Fruit fly (Drosophila melanogaster) whole organism, embryonic: ENCODE data around the gene CG42395.

ENCODE experiments used
- Ada2b ChIP-seq: fragments of 200-800 bp; sonication (Bioruptor generic); IDR thresholded peaks from 2 replicates; pipeline ENCODE4 v1.3.6; 2022; ENCODE audit warnings: missing biosample characterization, missing genetic modification characterization
- Atf6 ChIP-seq: fragments of 200-800 bp; sonication (Bioruptor generic); IDR thresholded peaks from 2 replicates; pipeline ENCODE4 v1.3.6; 2022; ENCODE audit warnings: missing biosample characterization, missing genetic modification characterization
- CG12155 ChIP-seq: fragments of 200-800 bp; sonication (Bioruptor generic); optimal IDR thresholded peaks from 3 replicates; lab custom pipeline; 2016; ENCODE audit warnings: missing biosample characterization, missing genetic modification characterization
- CG12769 ChIP-seq: fragments of 200-800 bp; sonication (Bioruptor generic); optimal IDR thresholded peaks from 2 replicates; lab custom pipeline; 2019; ENCODE audit warnings: missing biosample characterization, mild to moderate bottlenecking, missing genetic modification characterization, moderate library complexity
- CG13123 ChIP-seq: fragments of 200-800 bp; sonication (Bioruptor generic); optimal IDR thresholded peaks from 2 replicates; lab custom pipeline; 2016; ENCODE audit warnings: missing biosample characterization, missing genetic modification characterization
- CG14710 ChIP-seq: fragments of 200-800 bp; sonication (Bioruptor generic); optimal IDR thresholded peaks from 3 replicates; lab custom pipeline; 2019; ENCODE audit warnings: missing biosample characterization, mild to moderate bottlenecking, missing genetic modification characterization, moderate library complexity
- CG17328 ChIP-seq: fragments of 200-800 bp; sonication (Bioruptor generic); IDR thresholded peaks from 2 replicates; pipeline ENCODE4 v1.3.6; 2022; ENCODE audit warnings: missing biosample characterization, missing genetic modification characterization
- CG18619 ChIP-seq: fragments of 200-800 bp; sonication (Bioruptor generic); optimal IDR thresholded peaks from 3 replicates; lab custom pipeline; 2017; ENCODE audit warnings: missing biosample characterization, mild to moderate bottlenecking, missing genetic modification characterization
- CG30403 ChIP-seq: fragments of 200-800 bp; sonication (Bioruptor generic); optimal IDR thresholded peaks from 3 replicates; lab custom pipeline; 2016; ENCODE audit warnings: missing biosample characterization, missing genetic modification characterization
- CG31441 ChIP-seq: fragments of 200-800 bp; sonication (Bioruptor generic); IDR thresholded peaks from 2 replicates; pipeline ENCODE4 v1.3.6; 2022; ENCODE audit warnings: missing biosample characterization, missing genetic modification characterization
- CG6654 ChIP-seq: fragments of 200-800 bp; sonication (Bioruptor generic); optimal IDR thresholded peaks from 2 replicates; lab custom pipeline; 2017; ENCODE audit warnings: missing biosample characterization, mild to moderate bottlenecking, missing genetic modification characterization
- CG7357 ChIP-seq: fragments of 200-800 bp; sonication (Bioruptor generic); IDR thresholded peaks from 3 replicates; pipeline ENCODE4 v1.3.6; 2022; ENCODE audit warnings: missing biosample characterization, missing genetic modification characterization
- CG7987 ChIP-seq: fragments of 200-800 bp; sonication (Bioruptor generic); optimal IDR thresholded peaks from 2 replicates; lab custom pipeline; 2018; ENCODE audit warnings: missing biosample characterization, mild to moderate bottlenecking, missing genetic modification characterization, moderate library complexity
- CG9609 ChIP-seq: fragments of 200-800 bp; sonication (Bioruptor generic); optimal IDR thresholded peaks from 3 replicates; lab custom pipeline; 2016; ENCODE audit warnings: missing biosample characterization, missing genetic modification characterization
- CG9817 ChIP-seq: fragments of 200-800 bp; sonication (Bioruptor generic); optimal IDR thresholded peaks from 2 replicates; lab custom pipeline; 2018; ENCODE audit warnings: missing biosample characterization, mild to moderate bottlenecking, missing genetic modification characterization, moderate library complexity
- D19B ChIP-seq: fragments of 200-800 bp; sonication (Bioruptor generic); optimal IDR thresholded peaks from 2 replicates; lab custom pipeline; 2017; ENCODE audit warnings: missing biosample characterization, mild to moderate bottlenecking, missing genetic modification characterization
- Dbx ChIP-seq: fragments of 200-800 bp; sonication (Bioruptor generic); IDR thresholded peaks from 3 replicates; pipeline ENCODE4 v1.3.6; 2022; ENCODE audit warnings: missing biosample characterization, missing genetic modification characterization
- Deaf1 ChIP-seq: fragments of 200-800 bp; optimal IDR thresholded peaks from 3 replicates; lab custom pipeline; 2019; ENCODE audit warnings: missing biosample characterization, mild to moderate bottlenecking, missing genetic modification characterization, moderate library complexity
- Dip3 ChIP-seq: fragments of 200-800 bp; sonication (Bioruptor generic); optimal IDR thresholded peaks from 3 replicates; lab custom pipeline; 2016; ENCODE audit warnings: missing biosample characterization, missing genetic modification characterization
- Dll ChIP-seq: fragments of 200-800 bp; sonication (Bioruptor generic); IDR thresholded peaks from 4 replicates; pipeline ENCODE4 v1.3.6; 2022; ENCODE audit warnings: missing biosample characterization, missing genetic modification characterization; ENCODE audit not compliant: partially characterized antibody
- GATAe ChIP-seq: fragments of 200-800 bp; sonication (Bioruptor generic); conservative IDR thresholded peaks from 2 replicates; pipeline ENCODE4 v1.3.6; 2022; ENCODE audit warnings: missing biosample characterization, missing genetic modification characterization
- HmgD ChIP-seq: fragments of 200-800 bp; sonication (Bioruptor generic); optimal IDR thresholded peaks from 3 replicates; lab custom pipeline; 2016; ENCODE audit warnings: missing biosample characterization, missing genetic modification characterization
- Hmr ChIP-seq: fragments of 200-800 bp; sonication (Bioruptor generic); optimal IDR thresholded peaks from 3 replicates; lab custom pipeline; 2017; ENCODE audit warnings: mild to moderate bottlenecking, missing biosample characterization, missing genetic modification reagents, missing genetic modification characterization
- Hr78 ChIP-seq, 2 experiments: fragments of 200-800 bp in 1 of 2; fragments of >200 bp in 1 of 2; sonication (Bioruptor generic) in 1 of 2; optimal IDR thresholded peaks; 2 replicates each; lab custom pipeline; 2017 to 2019; ENCODE audit warnings: missing biosample characterization in 2 of 2, missing genetic modification characterization in 2 of 2, mild to moderate bottlenecking in 1 of 2, moderate library complexity in 1 of 2
- MESR4 ChIP-seq: fragments of 200-800 bp; sonication (Bioruptor generic); optimal IDR thresholded peaks from 2 replicates; lab custom pipeline; 2018; ENCODE audit warnings: missing biosample characterization, mild to moderate bottlenecking, missing genetic modification characterization, moderate library complexity
- Meics ChIP-seq: fragments of 200-800 bp; sonication (Bioruptor generic); optimal IDR thresholded peaks from 2 replicates; lab custom pipeline; 2017; ENCODE audit warnings: missing biosample characterization, mild to moderate bottlenecking, missing genetic modification characterization
- NK7.1 ChIP-seq: fragments of 200-800 bp; sonication (Bioruptor generic); optimal IDR thresholded peaks from 3 replicates; lab custom pipeline; 2016; ENCODE audit warnings: missing biosample characterization, missing genetic modification characterization
- Neu2 ChIP-seq: fragments of 200-800 bp; sonication (Bioruptor generic); optimal IDR thresholded peaks from 3 replicates; lab custom pipeline; 2016; ENCODE audit warnings: missing biosample characterization, missing genetic modification characterization, borderline replicate concordance
- Oaz ChIP-seq: fragments of 200-800 bp; sonication (Bioruptor generic); IDR thresholded peaks from 2 replicates; pipeline ENCODE4 v1.3.6; 2022; ENCODE audit warnings: missing biosample characterization, missing genetic modification characterization
- Ravus ChIP-seq: fragments of 200-800 bp; sonication (Bioruptor generic); IDR thresholded peaks from 2 replicates; pipeline ENCODE4 v1.3.6; 2022; ENCODE audit warnings: missing biosample characterization, missing genetic modification characterization
- Rx ChIP-seq: fragments of 200-800 bp; sonication (Bioruptor generic); IDR thresholded peaks from 2 replicates; pipeline ENCODE4 v1.3.6; 2022; ENCODE audit warnings: missing biosample characterization, missing genetic modification characterization
- Sry-β ChIP-seq: fragments of 200-800 bp; sonication (Bioruptor generic); optimal IDR thresholded peaks from 2 replicates; lab custom pipeline; 2018; ENCODE audit warnings: missing biosample characterization, mild to moderate bottlenecking, missing genetic modification characterization, moderate library complexity
- amos ChIP-seq: fragments of 200-800 bp; sonication (Bioruptor generic); IDR thresholded peaks from 2 replicates; pipeline ENCODE4 v1.3.6; 2022; ENCODE audit warnings: missing biosample characterization, missing genetic modification characterization; ENCODE audit not compliant: partially characterized antibody
- caup ChIP-seq: fragments of 200-800 bp; sonication (Bioruptor generic); optimal IDR thresholded peaks from 3 replicates; lab custom pipeline; 2017; ENCODE audit warnings: missing biosample characterization, mild to moderate bottlenecking, missing genetic modification characterization, moderate library complexity; ENCODE audit not compliant: severe bottlenecking
- chif ChIP-seq, 2 experiments: fragments of 200-800 bp; sonication (Bioruptor generic); optimal IDR thresholded peaks; 3 replicates each; lab custom pipeline; 2016; ENCODE audit warnings: missing biosample characterization in 2 of 2, missing genetic modification characterization in 2 of 2
- ewg ChIP-seq: fragments of 200-800 bp; sonication (Bioruptor generic); optimal IDR thresholded peaks from 3 replicates; lab custom pipeline; 2017; ENCODE audit warnings: mild to moderate bottlenecking, missing biosample characterization, missing genetic modification reagents, missing genetic modification characterization
- eyg ChIP-seq: fragments of 200-800 bp; sonication (Bioruptor generic); optimal IDR thresholded peaks from 3 replicates; lab custom pipeline; 2016; ENCODE audit warnings: missing biosample characterization, missing genetic modification characterization
- grau ChIP-seq: fragments of 200-800 bp; optimal IDR thresholded peaks from 3 replicates; lab custom pipeline; 2019; ENCODE audit warnings: missing biosample characterization, mild to moderate bottlenecking, missing genetic modification characterization, moderate library complexity
- grn ChIP-seq: fragments of 200-800 bp; sonication (Bioruptor generic); optimal IDR thresholded peaks from 3 replicates; lab custom pipeline; 2017; ENCODE audit warnings: missing biosample characterization, missing genetic modification characterization
- kah ChIP-seq: fragments of 200-800 bp; sonication (Bioruptor generic); optimal IDR thresholded peaks from 2 replicates; lab custom pipeline; 2018; ENCODE audit warnings: missing biosample characterization, mild to moderate bottlenecking, missing genetic modification characterization
- kay ChIP-seq: fragments of 200-800 bp; sonication (Bioruptor generic); optimal IDR thresholded peaks from 2 replicates; lab custom pipeline; 2016; ENCODE audit warnings: missing biosample characterization, missing genetic modification characterization
- lab ChIP-seq: fragments of 200-800 bp; sonication (Bioruptor generic); optimal IDR thresholded peaks from 3 replicates; lab custom pipeline; 2017; ENCODE audit warnings: missing biosample characterization, missing genetic modification characterization, mild to moderate bottlenecking, moderate library complexity, missing genetic modification reagents
- nmo ChIP-seq: fragments of 200-800 bp; sonication (Bioruptor generic); optimal IDR thresholded peaks from 2 replicates; lab custom pipeline; 2018; ENCODE audit warnings: missing biosample characterization, mild to moderate bottlenecking, missing genetic modification characterization, moderate library complexity
- oc ChIP-seq: fragments of 200-800 bp; sonication (Bioruptor generic); optimal IDR thresholded peaks from 2 replicates; lab custom pipeline; 2018; ENCODE audit warnings: missing biosample characterization, mild to moderate bottlenecking, missing genetic modification characterization, moderate library complexity
- prd ChIP-seq, 3 experiments: fragments of >200 bp in 2 of 3; fragments of 200-800 bp in 1 of 3; sonication (Bioruptor generic) in 1 of 3; optimal IDR thresholded peaks in 2 of 3; IDR thresholded peaks in 1 of 3; 2 replicates in 2 of 3; 3 replicates in 1 of 3; pipeline versions ENCODE4 v1.3.6 to Lab custom; 2017 to 2022; ENCODE audit warnings: missing biosample characterization in 1 of 3, missing genetic modification characterization in 1 of 3
- run ChIP-seq: fragments of 200-800 bp; sonication (Bioruptor generic); optimal IDR thresholded peaks from 3 replicates; lab custom pipeline; 2018; ENCODE audit warnings: missing biosample characterization, mild to moderate bottlenecking, missing genetic modification characterization
- shn ChIP-seq: fragments of 200-800 bp; sonication (Bioruptor generic); optimal IDR thresholded peaks from 3 replicates; lab custom pipeline; 2016; ENCODE audit warnings: missing biosample characterization, missing genetic modification characterization
- sqz ChIP-seq: fragments of 200-800 bp; sonication (Bioruptor generic); optimal IDR thresholded peaks from 3 replicates; lab custom pipeline; 2018; ENCODE audit warnings: missing biosample characterization, mild to moderate bottlenecking, missing genetic modification characterization
- zen ChIP-seq: fragments of 200-800 bp; sonication (Bioruptor generic); optimal IDR thresholded peaks from 3 replicates; lab custom pipeline; 2018; ENCODE audit warnings: missing biosample characterization, mild to moderate bottlenecking, missing genetic modification characterization, moderate library complexity

CG42395 gene

dm6 chrX:9582659-9583317 is 6.7 kb upstream of the CG42395 start (continued):
- TF ChIP-seq nmo (GFP tag; lab: Kevin White, UChicago) (no peak), MESR4 (GFP tag; lab: Kevin White, UChicago) (no peak), Dbx (GFP tag; lab: Robert Waterston, UW) (0 out of 3 replicates have a peak, but pooled peaks have one; percentile 34), lab (peak; percentile 55), CG13123 (GFP tag; lab: Kevin White, UChicago) (no peak), Meics (peak; percentile 65), CG12769 (tag; lab: Kevin White, UChicago) (peak; percentile 24), Ada2b (GFP tag; lab: Robert Waterston, UW) (no peak), CG9817 (tag; lab: Kevin White, UChicago) (peak; percentile 8), Dip3 (GFP tag; lab: Kevin White, UChicago) (peak; percentile 23), Hr78 (GFP tag; optimal IDR thresholded peaks at IDR 0.05; lab: Kevin White, UChicago) (no peak), Hmr (GFP tag; lab: Kevin White, UChicago) (peak; percentile 70), grau (tag; lab: Kevin White, UChicago) (peak; percentile 63), NK7.1 (GFP tag; lab: Kevin White, UChicago) (no peak), caup (GFP tag; lab: Kevin White, UChicago) (no peak), CG6654 (GFP tag; lab: Kevin White, UChicago) (no peak), CG18619 (GFP tag; lab: Kevin White, UChicago) (peak; percentile 36), CG9609 (GFP tag; lab: Kevin White, UChicago) (no peak), grn (GFP tag; lab: Kevin White, UChicago) (no peak), shn (GFP tag; lab: Kevin White, UChicago) (no peak), CG30403 (GFP tag; lab: Kevin White, UChicago) (peak; percentile 33), CG7357 (GFP tag; lab: Robert Waterston, UW) (no peak), CG12155 (peak; percentile 19), CG31441 (GFP tag; lab: Robert Waterston, UW) (no peak), GATAe (GFP tag; lab: Robert Waterston, UW) (no peak), Sry-β (GFP tag; lab: Kevin White, UChicago) (no peak), Oaz (GFP tag; lab: Robert Waterston, UW) (no peak), Neu2 (GFP tag; lab: Kevin White, UChicago) (no peak), eyg (GFP tag; lab: Kevin White, UChicago) (no peak), Deaf1 (tag; lab: Kevin White, UChicago) (no peak), Atf6 (peak; percentile 44; the same call in 1 of the 2 replicates), kah (no peak), CG17328 (no peak), prd (optimal IDR thresholded peaks at IDR 0.05; lab: Kevin White, UChicago) (no peak), prd (GFP tag; IDR thresholded peaks at IDR 0.05; lab: Robert Waterston, UW) (no peak), HmgD (GFP tag; lab: Kevin White, UChicago) (no peak), kay (GFP tag; lab: Kevin White, UChicago) (no peak), Rx (GFP tag; lab: Robert Waterston, UW) (no peak), Dll (no peak), D19B (GFP tag; lab: Kevin White, UChicago) (peak; percentile 43), ewg (GFP tag; lab: Kevin White, UChicago) (no peak), CG7987 (GFP tag; lab: Kevin White, UChicago) (no peak), amos (GFP tag; lab: Robert Waterston, UW) (no peak), zen (tag; lab: Kevin White, UChicago) (no peak), chif (GFP tag; optimal IDR thresholded peaks at IDR 0.05; lab: Kevin White, UChicago) (no peak), sqz (GFP tag; lab: Kevin White, UChicago) (no peak), Ravus (GFP tag; lab: Robert Waterston, UW) (no peak), CG14710 (tag; lab: Kevin White, UChicago) (no peak), run (no peak), oc (no peak)
